Worm (Caenorhabditis elegans) whole organism, mixed stage, embryonic: ENCODE results near the gene gst-19.

Source experiments
- M03D4.4 ChIP-seq: sonication (generic microtip); optimal IDR thresholded peaks from 2 replicates; lab custom pipeline; 2017; ENCODE audit warnings: mild to moderate bottlenecking, missing genetic modification characterization, missing compliant biosample characterization
- bed-3 ChIP-seq: fragments of 200-800 bp; sonication (Bioruptor generic); optimal IDR thresholded peaks from 3 replicates; lab custom pipeline; 2018; ENCODE audit warnings: mild to moderate bottlenecking, missing genetic modification characterization, moderate library complexity, missing compliant biosample characterization
- blmp-1 ChIP-seq: fragments of 150-350 bp; optimal IDR thresholded peaks from 2 replicates; lab custom pipeline; 2014; ENCODE audit warnings: missing biosample characterization, missing genetic modification characterization
- ceh-39 ChIP-seq: fragments of 150-350 bp; optimal IDR thresholded peaks from 2 replicates; lab custom pipeline; 2014; ENCODE audit warnings: missing biosample characterization, missing genetic modification characterization
- ceh-43 ChIP-seq: fragments of 200-800 bp; sonication (Bioruptor generic); optimal IDR thresholded peaks from 2 replicates; lab custom pipeline; 2018; ENCODE audit warnings: mild to moderate bottlenecking, missing genetic modification characterization, moderate library complexity, missing compliant biosample characterization
- ceh-83 ChIP-seq: fragments of 200-800 bp; sonication (Bioruptor generic); optimal IDR thresholded peaks from 2 replicates; lab custom pipeline; 2018; ENCODE audit warnings: mild to moderate bottlenecking, missing genetic modification characterization, missing compliant biosample characterization
- ces-1 ChIP-seq: fragments of 150-350 bp; optimal IDR thresholded peaks from 2 replicates; lab custom pipeline; 2014; ENCODE audit warnings: missing biosample characterization, missing genetic modification reagents, missing genetic modification characterization
- cnd-1 ChIP-seq: fragments of 200-800 bp; sonication (Bioruptor generic); optimal IDR thresholded peaks from 2 replicates; lab custom pipeline; 2018; ENCODE audit warnings: mild to moderate bottlenecking, missing genetic modification characterization, missing compliant biosample characterization
- elt-1 ChIP-seq: sonication (generic microtip); optimal IDR thresholded peaks from 2 replicates; lab custom pipeline; 2017; ENCODE audit warnings: missing genetic modification characterization, mild to moderate bottlenecking, missing compliant biosample characterization, antibody characterized with exemption, moderate library complexity, borderline replicate concordance; ENCODE audit not compliant: insufficient read depth
- elt-3 ChIP-seq: fragments of 150-350 bp; optimal IDR thresholded peaks from 2 replicates; lab custom pipeline; 2014; ENCODE audit warnings: missing biosample characterization, missing genetic modification characterization
- flh-1 ChIP-seq: fragments of 200-800 bp; sonication (Bioruptor generic); optimal IDR thresholded peaks from 2 replicates; lab custom pipeline; 2018; ENCODE audit warnings: mild to moderate bottlenecking, missing genetic modification characterization, moderate library complexity, missing compliant biosample characterization
- ham-2 ChIP-seq: fragments of 200-800 bp; sonication (Bioruptor generic); optimal IDR thresholded peaks from 2 replicates; lab custom pipeline; 2018; ENCODE audit warnings: mild to moderate bottlenecking, missing genetic modification characterization, missing compliant biosample characterization
- hlh-1 ChIP-seq: fragments of 150-350 bp; optimal IDR thresholded peaks from 2 replicates; lab custom pipeline; 2014; ENCODE audit warnings: missing biosample characterization, missing genetic modification reagents, missing genetic modification characterization
- lin-32 ChIP-seq: fragments of 200-800 bp; sonication (Bioruptor generic); optimal IDR thresholded peaks from 2 replicates; lab custom pipeline; 2018; ENCODE audit warnings: mild to moderate bottlenecking, missing genetic modification characterization, missing compliant biosample characterization
- mab-5 ChIP-seq: fragments of 150-350 bp; optimal IDR thresholded peaks from 2 replicates; lab custom pipeline; 2014; ENCODE audit warnings: missing biosample characterization, missing genetic modification characterization
- mep-1 ChIP-seq: fragments of 150-350 bp; optimal IDR thresholded peaks from 2 replicates; lab custom pipeline; 2017; ENCODE audit warnings: missing biosample characterization, missing genetic modification reagents, missing genetic modification characterization, inconsistent platforms
- mls-2 ChIP-seq: sonication (generic microtip); optimal IDR thresholded peaks from 2 replicates; lab custom pipeline; 2016; ENCODE audit warnings: mild to moderate bottlenecking, missing genetic modification characterization, moderate library complexity, missing compliant biosample characterization
- nhr-12 ChIP-seq: fragments of 150-350 bp; optimal IDR thresholded peaks from 2 replicates; lab custom pipeline; 2014; ENCODE audit warnings: missing biosample characterization, missing genetic modification characterization
- nhr-2 ChIP-seq: fragments of 150-350 bp; optimal IDR thresholded peaks from 2 replicates; lab custom pipeline; 2014; ENCODE audit warnings: missing biosample characterization, missing genetic modification characterization
- nhr-237 ChIP-seq: fragments of 150-350 bp; optimal IDR thresholded peaks from 2 replicates; lab custom pipeline; 2014; ENCODE audit warnings: missing biosample characterization, missing genetic modification characterization
- nhr-28 ChIP-seq: fragments of 150-350 bp; optimal IDR thresholded peaks from 2 replicates; lab custom pipeline; 2014; ENCODE audit warnings: missing biosample characterization, missing genetic modification characterization
- nhr-76 ChIP-seq: sonication (generic microtip); optimal IDR thresholded peaks from 2 replicates; lab custom pipeline; 2017; ENCODE audit warnings: missing biosample characterization, missing genetic modification characterization
- pha-4 ChIP-seq: fragments of 150-350 bp; optimal IDR thresholded peaks from 2 replicates; lab custom pipeline; 2018; ENCODE audit warnings: missing biosample characterization, missing genetic modification reagents, missing genetic modification characterization
- sem-2 ChIP-seq: fragments of 200-800 bp; sonication (Bioruptor generic); optimal IDR thresholded peaks from 2 replicates; lab custom pipeline; 2018; ENCODE audit warnings: mild to moderate bottlenecking, missing genetic modification characterization, missing compliant biosample characterization
- snpc-4 ChIP-seq: fragments of 150-350 bp; optimal IDR thresholded peaks from 2 replicates; lab custom pipeline; 2014; ENCODE audit warnings: missing biosample characterization, missing genetic modification characterization
- tbx-8 ChIP-seq: fragments of 200-800 bp; sonication (Bioruptor generic); optimal IDR thresholded peaks from 2 replicates; lab custom pipeline; 2018; ENCODE audit warnings: mild to moderate bottlenecking, missing genetic modification characterization, moderate library complexity, missing compliant biosample characterization
- unc-120 ChIP-seq: sonication (generic microtip); optimal IDR thresholded peaks from 2 replicates; lab custom pipeline; 2017; ENCODE audit warnings: missing genetic modification characterization, missing compliant biosample characterization; ENCODE audit not compliant: poor library complexity, severe bottlenecking
- unc-39 ChIP-seq: fragments of 150-350 bp; optimal IDR thresholded peaks from 2 replicates; lab custom pipeline; 2014; ENCODE audit warnings: missing biosample characterization, missing genetic modification characterization
- unc-62 ChIP-seq: fragments of 150-350 bp; optimal IDR thresholded peaks from 2 replicates; lab custom pipeline; 2014; ENCODE audit warnings: missing biosample characterization, missing genetic modification reagents, missing genetic modification characterization
- zip-8 ChIP-seq: fragments of 150-350 bp; optimal IDR thresholded peaks from 2 replicates; lab custom pipeline; 2014; ENCODE audit warnings: missing biosample characterization, missing genetic modification characterization
- ztf-11 ChIP-seq: fragments of 150-350 bp; optimal IDR thresholded peaks from 2 replicates; lab custom pipeline; 2014; ENCODE audit warnings: missing biosample characterization, missing genetic modification characterization

Gene gst-19

DNA sequence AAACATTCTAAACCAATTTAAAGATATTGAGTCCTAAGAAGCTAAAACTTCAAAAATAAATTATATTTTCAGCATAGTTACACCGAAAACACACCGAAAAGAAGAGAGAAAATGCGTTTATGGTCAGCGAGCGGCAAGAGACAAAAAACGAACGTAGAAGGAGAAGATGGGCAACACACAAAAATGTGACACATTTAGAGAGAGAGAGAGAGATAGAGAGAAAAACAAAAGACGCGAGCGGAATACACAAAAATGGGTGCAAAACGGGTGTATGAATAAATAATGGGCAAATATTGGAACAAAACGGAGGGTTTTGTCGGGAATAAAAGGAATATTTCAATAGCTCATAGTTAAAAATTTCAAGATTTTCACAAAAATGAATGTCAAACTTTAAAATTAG is 13.3 kb upstream of the gst-19 start:
- no peak for TF ChIP-seq nhr-2 (tag; lab: Kevin White, UChicago)
- peak; percentile 25 for TF ChIP-seq ces-1 (GFP tag; lab: Kevin White, UChicago)
- peak; percentile 11 for TF ChIP-seq unc-62

DNA sequence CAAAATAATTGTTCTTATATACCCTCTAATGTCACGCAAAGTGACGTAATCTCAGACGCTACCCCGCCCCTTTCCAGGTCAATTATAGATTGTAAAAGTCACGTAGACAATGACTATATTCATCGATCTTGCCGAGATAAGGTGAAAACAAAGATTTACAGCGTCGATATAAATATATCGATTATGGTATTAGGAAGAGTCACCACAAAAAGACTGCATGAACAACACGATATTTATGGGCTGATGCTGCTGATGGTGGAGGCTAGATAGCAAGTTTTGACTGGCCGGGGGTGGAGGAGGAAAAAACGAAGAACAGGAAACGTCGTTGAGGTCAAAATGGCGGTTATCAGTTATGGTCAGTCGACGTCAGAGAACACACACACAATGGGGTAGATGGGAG is 11.6 kb upstream of the gst-19 start:
- TF ChIP-seq ceh-43 (GFP tag; lab: Kevin White, UChicago) (no peak), ceh-39 (tag; lab: Kevin White, UChicago) (peak; percentile 45), elt-1 (tag; lab: Kevin White, UChicago) (peak; percentile 96)
- TF ChIP-seq, all 35 proteins: peak for 2

DNA sequence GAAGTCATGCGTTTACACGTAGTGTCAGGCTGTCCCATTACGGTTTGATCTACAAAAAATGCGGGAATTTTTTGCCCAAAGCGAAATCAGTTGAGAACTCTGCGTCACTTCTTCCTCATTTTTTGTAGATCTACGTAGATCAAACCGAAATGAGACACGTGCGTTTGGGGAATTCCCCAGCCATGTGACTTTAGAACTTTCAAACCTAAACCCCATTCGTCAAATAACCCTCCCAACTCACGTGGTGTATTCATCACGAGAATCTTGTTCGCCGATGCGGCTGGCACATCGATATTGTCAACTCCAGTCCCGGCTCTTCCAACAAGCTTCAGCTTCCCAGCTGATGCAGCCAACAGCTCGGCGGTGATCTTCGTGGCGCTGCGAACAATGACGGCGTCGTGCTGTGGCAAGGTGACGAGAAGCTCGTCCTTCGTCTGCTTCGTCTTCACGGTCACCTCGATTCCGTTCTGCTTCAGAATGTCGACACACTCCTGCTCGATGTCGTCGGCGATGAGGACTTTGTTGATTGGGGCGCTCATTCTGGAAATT is 11.1 kb upstream of the gst-19 start, which contains the start of gene phdh-1:
Gene phdh-1 (minus strand): TSS at position 540 of the 549 bp plus-strand sequence.
- TF ChIP-seq M03D4.4 (tag; lab: Kevin White, UChicago) (no peak), tbx-8 (GFP tag; lab: Kevin White, UChicago) (no peak), ham-2 (no peak), blmp-1 (no peak), lin-32 (no peak), ces-1 (GFP tag; lab: Kevin White, UChicago) (no peak), ceh-83 (no peak)
- TF ChIP-seq, all 35 proteins: peak for 0

DNA sequence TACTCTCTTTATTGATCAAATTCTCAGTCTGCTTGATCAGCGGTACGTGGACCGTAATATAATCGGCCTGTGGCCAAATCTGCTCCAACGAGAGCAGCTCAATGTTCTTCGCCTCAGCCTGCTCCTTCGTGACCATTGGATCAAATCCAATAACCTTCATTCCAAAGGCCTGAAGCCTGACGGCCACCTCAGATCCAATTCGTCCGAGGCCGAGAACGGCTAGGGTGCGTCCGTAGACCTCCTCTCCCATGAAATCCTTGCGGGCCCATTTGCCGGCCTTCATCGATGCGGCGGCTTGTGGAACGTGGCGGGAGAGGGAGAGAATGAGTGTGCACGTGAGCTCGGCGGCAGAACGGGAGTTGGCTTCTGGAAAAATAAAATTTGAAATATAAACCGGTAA is 10.5 kb upstream of the gst-19 start:
- no peak for TF ChIP-seq flh-1 (GFP tag; lab: Kevin White, UChicago)
- TF ChIP-seq mab-5 (tag; lab: Kevin White, UChicago): no peak
- no peak for TF ChIP-seq ham-2
- TF ChIP-seq hlh-1 (tag; lab: Kevin White, UChicago): no peak
- no peak for TF ChIP-seq mep-1
- TF ChIP-seq elt-3 (tag; lab: Kevin White, UChicago): no peak
- no peak for TF ChIP-seq snpc-4 (tag; lab: Kevin White, UChicago)
- no peak for TF ChIP-seq ceh-43 (GFP tag; lab: Kevin White, UChicago)
- no peak for TF ChIP-seq lin-32
- no peak for TF ChIP-seq elt-1 (tag; lab: Kevin White, UChicago)
- no peak for TF ChIP-seq sem-2 (GFP tag; lab: Kevin White, UChicago)
- TF ChIP-seq ztf-11 (tag; lab: Kevin White, UChicago): no peak
- TF ChIP-seq, all 35 proteins: peak for 0

DNA sequence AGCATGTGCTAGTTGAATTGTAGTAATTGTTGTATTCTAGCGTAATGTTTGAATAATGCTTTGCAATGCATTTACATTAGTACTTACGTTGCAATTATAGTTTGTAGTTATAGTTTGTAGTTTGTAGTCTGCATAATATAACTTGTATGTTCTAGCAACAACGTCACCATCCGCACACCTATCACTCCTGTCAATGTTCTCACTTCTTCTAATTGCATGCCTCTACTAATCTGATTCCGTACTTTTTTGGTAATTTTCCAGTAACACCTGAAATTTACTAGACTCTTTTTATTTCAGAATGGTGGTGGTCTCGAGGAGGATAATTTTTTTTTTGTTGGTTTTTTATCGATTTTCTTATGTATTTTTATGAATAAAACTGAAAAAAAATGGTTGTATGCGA is 9.7 kb upstream of the gst-19 start:
- TF ChIP-seq nhr-76: no peak
- no peak for TF ChIP-seq M03D4.4 (tag; lab: Kevin White, UChicago)
- no peak for TF ChIP-seq nhr-28 (tag; lab: Kevin White, UChicago)
- no peak for TF ChIP-seq flh-1 (GFP tag; lab: Kevin White, UChicago)
- TF ChIP-seq unc-39 (tag; lab: Kevin White, UChicago): no peak
- no peak for TF ChIP-seq nhr-2 (tag; lab: Kevin White, UChicago)
- TF ChIP-seq nhr-12 (tag; lab: Kevin White, UChicago): no peak
- no peak for TF ChIP-seq ham-2
- TF ChIP-seq nhr-237: no peak
- TF ChIP-seq lin-32: no peak
- TF ChIP-seq, all 35 proteins: peak for 0

- no peak for TF ChIP-seq lin-32
- TF ChIP-seq elt-1 (tag; lab: Kevin White, UChicago): peak; percentile 77
- TF ChIP-seq mls-2 (tag; lab: Kevin White, UChicago): no peak
- no peak for TF ChIP-seq nhr-12 (tag; lab: Kevin White, UChicago)
- TF ChIP-seq, all 35 proteins: peak for 1
These were observed 5.3 kb upstream of the gst-19 start, which contains the start of gene tag-10 for ce11 chrII:13632238-13632637. Gene tag-10 (plus strand): TSS chrII:13632584.

DNA sequence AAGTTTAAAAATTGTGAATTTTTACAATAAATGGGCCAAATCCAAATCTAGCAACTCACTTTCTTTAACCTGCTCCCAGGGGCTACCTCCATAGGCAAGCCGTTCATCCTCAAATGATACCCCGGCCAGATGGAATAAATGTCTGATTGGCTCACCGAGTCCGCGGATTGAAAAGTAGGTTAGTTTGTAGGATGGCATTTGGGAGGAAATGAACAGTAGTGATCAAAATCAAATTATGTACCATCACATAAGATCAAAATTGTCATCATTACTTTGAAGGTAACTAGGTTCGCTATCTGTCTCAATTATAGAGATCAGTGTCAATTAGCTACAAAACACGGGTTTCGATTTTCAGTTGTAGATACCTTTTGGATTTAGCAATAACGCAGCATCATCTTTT is 3.7 kb upstream of the gst-19 start, which contains the start of the genes gst-17 and gst-18:
Gene gst-17 (minus strand): TSS at position 101 of the 400 bp plus-strand sequence.
Gene gst-18 (minus strand): TSS at position 198 of the 400 bp plus-strand sequence.
- TF ChIP-seq ceh-43 (GFP tag; lab: Kevin White, UChicago): no peak
- TF ChIP-seq unc-120 (tag; lab: Kevin White, UChicago): no peak
- no peak for TF ChIP-seq pha-4
- no peak for TF ChIP-seq ceh-83
- no peak for TF ChIP-seq cnd-1 (tag; lab: Kevin White, UChicago)
- no peak for TF ChIP-seq nhr-12 (tag; lab: Kevin White, UChicago)
- no peak for TF ChIP-seq nhr-237
- TF ChIP-seq zip-8 (tag; lab: Kevin White, UChicago): no peak
- no peak for TF ChIP-seq unc-39 (tag; lab: Kevin White, UChicago)
- no peak for TF ChIP-seq nhr-76
- no peak for TF ChIP-seq nhr-2 (tag; lab: Kevin White, UChicago)
- TF ChIP-seq elt-3 (tag; lab: Kevin White, UChicago): no peak
- TF ChIP-seq unc-62: no peak
- no peak for TF ChIP-seq flh-1 (GFP tag; lab: Kevin White, UChicago)
- no peak for TF ChIP-seq ztf-11 (tag; lab: Kevin White, UChicago)
- no peak for TF ChIP-seq bed-3 (GFP tag; lab: Kevin White, UChicago)
- no peak for TF ChIP-seq mep-1
- TF ChIP-seq, all 35 proteins: peak for 0
